Fruit fly (Drosophila melanogaster): ENCODE data around the gene rdx.

The rdx gene

dm6 chr3R:14056320-14057053 lies 24.6 kb upstream of the rdx start, which contains the start of gene foxo (continued):
- TF ChIP-seq CG1602 (GFP tag; optimal IDR thresholded peaks at IDR 0.05) (peak; percentile 65), Dad (GFP tag; optimal IDR thresholded peaks at IDR 0.05) (no peak), sim (GFP tag; IDR thresholded peaks at IDR 0.05) (no peak), Aef1 (GFP tag; IDR thresholded peaks at IDR 0.05) (peak; percentile 39; the same call in 2 of the 3 replicates), peb (GFP tag; IDR thresholded peaks at IDR 0.05) (no peak; the same call in 1 of the 2 replicates), CG3726 (GFP tag; IDR thresholded peaks at IDR 0.05) (no peak), Sin3A (optimal IDR thresholded peaks at IDR 0.05) (no peak), CG8924 (tag; optimal IDR thresholded peaks at IDR 0.05) (peak; percentile 94), CG7556 (GFP tag; optimal IDR thresholded peaks at IDR 0.05) (peak; percentile 96), dati (GFP tag; IDR thresholded peaks at IDR 0.05) (no peak), ac (GFP tag; optimal IDR thresholded peaks at IDR 0.05) (no peak), CG2120 (GFP tag; optimal IDR thresholded peaks at IDR 0.05) (peak; percentile 71), Hr78 (GFP tag; optimal IDR thresholded peaks at IDR 0.05) (peak in 1 of 2 experiments; percentile 62), PHDP (tag; optimal IDR thresholded peaks at IDR 0.05) (peak; percentile 88), Nf-YC (tag; optimal IDR thresholded peaks at IDR 0.05) (peak; percentile 85), CG4328 (GFP tag; optimal IDR thresholded peaks at IDR 0.05) (peak; percentile 77), lilli (GFP tag; optimal IDR thresholded peaks at IDR 0.05) (peak; percentile 36), otp (GFP tag; IDR thresholded peaks at IDR 0.05) (no peak), CG10431 (GFP tag; optimal IDR thresholded peaks at IDR 0.05) (peak; percentile 32), Gsc (GFP tag; IDR thresholded peaks at IDR 0.05) (no peak), az2 (GFP tag; optimal IDR thresholded peaks at IDR 0.05) (peak; percentile 69), CG31224 (GFP tag; IDR thresholded peaks at IDR 0.05) (peak; percentile 61), CG6254 (GFP tag; optimal IDR thresholded peaks at IDR 0.05) (peak; percentile 74), CHES-1-like (GFP tag; optimal IDR thresholded peaks at IDR 0.05) (peak; percentile 7), Stat92E (GFP tag; optimal IDR thresholded peaks at IDR 0.05) (no peak), HHEX (GFP tag; optimal IDR thresholded peaks at IDR 0.05) (peak; percentile 89), CG10366 (GFP tag; IDR thresholded peaks at IDR 0.05) (peak; percentile 49; the same call in 1 of the 2 replicates), Opbp (GFP tag; IDR thresholded peaks at IDR 0.05; ENCODE audit: partially characterized antibody) (no peak), CG2116 (GFP tag; optimal IDR thresholded peaks at IDR 0.05) (peak; percentile 56), Dfd (GFP tag; optimal IDR thresholded peaks at IDR 0.05) (no peak), CG3995 (GFP tag; optimal IDR thresholded peaks at IDR 0.05) (no peak), dmrt99B (tag; optimal IDR thresholded peaks at IDR 0.05) (peak; percentile 91), esg (GFP tag; conservative IDR thresholded peaks at IDR 0.05) (peak; percentile 56), kay (GFP tag; optimal IDR thresholded peaks at IDR 0.05) (peak; percentile 6), Spps (tag; optimal IDR thresholded peaks at IDR 0.05) (peak; percentile 55), al (GFP tag; IDR thresholded peaks at IDR 0.05) (peak; percentile 50; the same call in 1 of the 2 replicates), tll (GFP tag; optimal IDR thresholded peaks at IDR 0.05) (no peak), sqz (GFP tag; optimal IDR thresholded peaks at IDR 0.05) (peak; percentile 62), CG10274 (GFP tag; optimal IDR thresholded peaks at IDR 0.05) (peak; percentile 63), NfI (GFP tag; optimal IDR thresholded peaks at IDR 0.05) (peak; percentile 66), CG31388 (GFP tag; optimal IDR thresholded peaks at IDR 0.05) (no peak), sr (GFP tag; IDR thresholded peaks at IDR 0.05) (no peak), Lpt (GFP tag; optimal IDR thresholded peaks at IDR 0.05) (no peak), CG8290 (GFP tag; optimal IDR thresholded peaks at IDR 0.05) (no peak), CG8290 (tag; optimal IDR thresholded peaks at IDR 0.05) (peak in 1 of 2 experiments; percentile 63), Sox102F (GFP tag; optimal IDR thresholded peaks at IDR 0.05) (peak; percentile 82), Hr3 (GFP tag; optimal IDR thresholded peaks at IDR 0.05) (peak; percentile 78), CG11085 (GFP tag; IDR thresholded peaks at IDR 0.05) (no peak), D19A (tag; optimal IDR thresholded peaks at IDR 0.05) (peak; percentile 81), Jarid2 (GFP tag; optimal IDR thresholded peaks at IDR 0.05) (peak; percentile 89)

All from whole organism, embryonic.